Worm (Caenorhabditis elegans) whole organism, L4 larva: ENCODE measurements around the gene taf-12.

Experiments used
- F49E8.2 ChIP-seq: sonication (generic microtip); optimal IDR thresholded peaks from 2 replicates; lab custom pipeline; 2016; ENCODE audit warnings: missing compliant biosample characterization, mild to moderate bottlenecking, missing genetic modification characterization, borderline replicate concordance
- R02D3.7 ChIP-seq: fragments of 150-350 bp; sonication (generic microtip); optimal IDR thresholded peaks from 3 replicates; lab custom pipeline; 2014; ENCODE audit warnings: missing biosample characterization, missing genetic modification characterization
- ceh-44 ChIP-seq: fragments of 200-800 bp; sonication (Bioruptor generic); IDR thresholded peaks from 2 replicates; pipeline ENCODE4 v1.3.6; 2022; ENCODE audit warnings: missing genetic modification reagents, missing genetic modification characterization, missing compliant biosample characterization
- ces-1 ChIP-seq: fragments of 150-350 bp; sonication (generic microtip); optimal IDR thresholded peaks from 4 replicates; lab custom pipeline; 2014; ENCODE audit warnings: missing biosample characterization, missing genetic modification reagents, missing genetic modification characterization
- dpl-1 ChIP-seq: fragments of 150-350 bp; optimal IDR thresholded peaks from 2 replicates; lab custom pipeline; 2014; ENCODE audit warnings: missing biosample characterization, missing genetic modification reagents, missing genetic modification characterization
- hlh-30 ChIP-seq: sonication (generic microtip); optimal IDR thresholded peaks from 2 replicates; lab custom pipeline; 2017; ENCODE audit warnings: antibody characterized with exemption, mild to moderate bottlenecking, missing genetic modification characterization, missing compliant biosample characterization; ENCODE audit not compliant: insufficient read depth
- jun-1 ChIP-seq: fragments of 150-350 bp; optimal IDR thresholded peaks from 2 replicates; lab custom pipeline; 2014; ENCODE audit warnings: missing biosample characterization, missing genetic modification reagents, missing genetic modification characterization
- lin-1 ChIP-seq: fragments of 200-800 bp; sonication (Bioruptor generic); IDR thresholded peaks from 2 replicates; pipeline ENCODE4 v1.3.6; 2022; ENCODE audit warnings: missing genetic modification reagents, missing genetic modification characterization, missing compliant biosample characterization
- nhr-11 ChIP-seq: fragments of 150-350 bp; optimal IDR thresholded peaks from 2 replicates; lab custom pipeline; 2014; ENCODE audit warnings: missing biosample characterization, missing genetic modification characterization
- nhr-237 ChIP-seq: sonication (generic microtip); optimal IDR thresholded peaks from 2 replicates; lab custom pipeline; 2017; ENCODE audit warnings: missing biosample characterization, missing genetic modification characterization
- nhr-25 ChIP-seq: sonication (generic microtip); optimal IDR thresholded peaks from 2 replicates; lab custom pipeline; 2017; ENCODE audit warnings: missing genetic modification characterization, mild to moderate bottlenecking, missing compliant biosample characterization, antibody characterized with exemption, moderate library complexity, borderline replicate concordance; ENCODE audit not compliant: insufficient read depth
- nhr-76 ChIP-seq: fragments of 150-350 bp; optimal IDR thresholded peaks from 2 replicates; lab custom pipeline; 2014; ENCODE audit warnings: missing biosample characterization, missing genetic modification characterization
- rbr-2 ChIP-seq: sonication (generic microtip); optimal IDR thresholded peaks from 2 replicates; lab custom pipeline; 2016; ENCODE audit warnings: missing genotype, missing genetic modification characterization, missing compliant biosample characterization
- skn-1 ChIP-seq: fragments of 150-350 bp; optimal IDR thresholded peaks from 2 replicates; lab custom pipeline; 2014; ENCODE audit warnings: missing biosample characterization, missing genetic modification characterization

- TF ChIP-seq ces-1 (GFP tag; lab: Kevin White, UChicago) (no peak), skn-1 (no peak), nhr-76 (tag; lab: Kevin White, UChicago) (no peak), lin-1 (GFP tag; lab: Robert Waterston, UW) (no peak), nhr-25 (tag; lab: Kevin White, UChicago) (no peak), jun-1 (tag; lab: Kevin White, UChicago) (no peak), F49E8.2 (tag; lab: Kevin White, UChicago) (no peak), nhr-237 (tag; lab: Kevin White, UChicago) (no peak), hlh-30 (no peak), R02D3.7 (tag; lab: Kevin White, UChicago) (no peak), dpl-1 (GFP tag; lab: Kevin White, UChicago) (no peak), nhr-11 (tag; lab: Kevin White, UChicago) (no peak), rbr-2 (tag; lab: Kevin White, UChicago) (no peak), ceh-44 (no peak)
Observed at ce11 chrIII:11856852-11857251, 12.2 kb downstream of the taf-12 start.
